Worm (Caenorhabditis elegans): ENCODE measurements around the gene Y51B9A.9.

Y51B9A.9 gene

DNA sequence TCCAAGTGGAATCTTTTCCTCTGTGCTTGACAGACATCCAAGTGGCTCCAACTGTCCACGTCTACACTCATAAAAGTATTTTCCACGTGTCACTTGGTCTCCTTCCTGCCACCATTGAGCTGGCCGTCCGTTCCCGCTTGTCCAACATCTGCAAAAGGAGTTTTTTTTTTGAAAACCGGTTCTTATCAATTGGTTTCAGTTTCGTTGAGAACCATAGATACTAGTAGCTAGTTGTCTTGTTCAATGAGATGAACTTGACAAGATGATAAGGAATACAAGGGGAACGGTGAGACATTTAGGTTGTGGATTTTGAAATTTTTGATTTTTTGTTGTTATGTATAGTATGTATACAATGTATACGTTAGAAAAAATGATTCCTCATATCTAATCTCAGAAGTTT lies 51.6 kb downstream of the Y51B9A.9 start:
- TF ChIP-seq T22C8.4 (GFP tag; IDR thresholded peaks at IDR 0.05) = no peak
- no peak for TF ChIP-seq tab-1 (GFP tag; IDR thresholded peaks at IDR 0.05)
- no peak for TF ChIP-seq cog-1 (tag; optimal IDR thresholded peaks at IDR 0.05)
- no peak for TF ChIP-seq ztf-29 (GFP tag; IDR thresholded peaks at IDR 0.05)
- TF ChIP-seq klf-2 (GFP tag; conservative IDR thresholded peaks at IDR 0.05) = no peak
- TF ChIP-seq med-1 (GFP tag; optimal IDR thresholded peaks at IDR 0.05; ENCODE audit: insufficient read depth) = no peak
- no peak for TF ChIP-seq ref-1 (GFP tag; conservative IDR thresholded peaks at IDR 0.05)
- no peak for TF ChIP-seq flt-1 (GFP tag; IDR thresholded peaks at IDR 0.05)
- TF ChIP-seq ztf-23 (GFP tag; IDR thresholded peaks at IDR 0.05) = no peak

All from whole organism, midembryonic.